Fruit fly (Drosophila melanogaster) whole organism, embryonic: ENCODE measurements around the gene Ilp5.

Source experiments
- Bgb ChIP-seq: fragments of 200-800 bp; sonication (Bioruptor generic); IDR thresholded peaks from 2 replicates; pipeline ENCODE4 v1.3.6; 2022; ENCODE audit warnings: missing biosample characterization, missing genetic modification characterization; ENCODE audit not compliant: partially characterized antibody
- CG10147 ChIP-seq: fragments of 200-800 bp; sonication (Bioruptor generic); optimal IDR thresholded peaks from 2 replicates; lab custom pipeline; 2019; ENCODE audit warnings: missing biosample characterization, mild to moderate bottlenecking, missing genetic modification characterization, moderate library complexity
- CG10209 ChIP-seq: fragments of 200-800 bp; sonication (Bioruptor generic); optimal IDR thresholded peaks from 3 replicates; lab custom pipeline; 2017; ENCODE audit warnings: missing biosample characterization, mild to moderate bottlenecking, missing genetic modification characterization, missing genetic modification reagents
- CG11093 ChIP-seq: fragments of 200-800 bp; sonication (Bioruptor generic); IDR thresholded peaks from 3 replicates; pipeline ENCODE4 v1.3.6; 2022; ENCODE audit warnings: missing biosample characterization, missing genetic modification characterization
- CG1529 ChIP-seq: fragments of 200-800 bp; sonication (Bioruptor generic); optimal IDR thresholded peaks from 3 replicates; lab custom pipeline; 2018; ENCODE audit warnings: missing biosample characterization, missing genetic modification characterization
- CG16863 ChIP-seq: fragments of 200-800 bp; sonication (Bioruptor generic); optimal IDR thresholded peaks from 3 replicates; lab custom pipeline; 2016; ENCODE audit warnings: missing biosample characterization, missing genetic modification characterization
- CG17186 ChIP-seq: fragments of 200-800 bp; sonication (Bioruptor generic); optimal IDR thresholded peaks from 3 replicates; lab custom pipeline; 2017; ENCODE audit warnings: missing biosample characterization, missing genetic modification reagents, missing genetic modification characterization
- CG2129 ChIP-seq: fragments of 200-800 bp; sonication (Bioruptor generic); IDR thresholded peaks from 2 replicates; pipeline ENCODE4 v1.3.6; 2022; ENCODE audit warnings: missing biosample characterization, missing genetic modification characterization; ENCODE audit not compliant: partially characterized antibody
- CG2712 ChIP-seq: fragments of 200-800 bp; optimal IDR thresholded peaks from 3 replicates; lab custom pipeline; 2019; ENCODE audit warnings: missing biosample characterization, mild to moderate bottlenecking, missing genetic modification characterization, moderate library complexity
- CG32532 ChIP-seq: fragments of 200-800 bp; sonication (Bioruptor generic); IDR thresholded peaks from 2 replicates; pipeline ENCODE4 v1.3.6; 2022; ENCODE audit warnings: missing biosample characterization, missing genetic modification characterization
- CG3281 ChIP-seq: fragments of 200-800 bp; sonication (Bioruptor generic); optimal IDR thresholded peaks from 3 replicates; lab custom pipeline; 2017; ENCODE audit warnings: missing biosample characterization, mild to moderate bottlenecking, missing genetic modification characterization
- CG3407 ChIP-seq: fragments of 200-800 bp; sonication (Bioruptor generic); optimal IDR thresholded peaks from 2 replicates; lab custom pipeline; 2018; ENCODE audit warnings: missing biosample characterization, mild to moderate bottlenecking, missing genetic modification characterization
- CG4282 ChIP-seq: fragments of 200-800 bp; sonication (Bioruptor generic); optimal IDR thresholded peaks from 2 replicates; lab custom pipeline; 2016; ENCODE audit warnings: missing biosample characterization, missing genetic modification characterization
- CG4707 ChIP-seq: fragments of 200-800 bp; sonication (Bioruptor generic); optimal IDR thresholded peaks from 2 replicates; lab custom pipeline; 2018; ENCODE audit warnings: missing biosample characterization, mild to moderate bottlenecking, missing genetic modification characterization, moderate library complexity
- CG6654 ChIP-seq: fragments of 200-800 bp; sonication (Bioruptor generic); optimal IDR thresholded peaks from 2 replicates; lab custom pipeline; 2017; ENCODE audit warnings: missing biosample characterization, mild to moderate bottlenecking, missing genetic modification characterization
- CG6765 ChIP-seq: fragments of 200-800 bp; sonication (Bioruptor generic); optimal IDR thresholded peaks from 3 replicates; lab custom pipeline; 2017; ENCODE audit warnings: missing biosample characterization, mild to moderate bottlenecking, missing genetic modification characterization
- CG6813 ChIP-seq: fragments of 200-800 bp; sonication (Bioruptor generic); optimal IDR thresholded peaks from 2 replicates; lab custom pipeline; 2017; ENCODE audit warnings: missing biosample characterization, missing genetic modification characterization, mild to moderate bottlenecking, moderate library complexity, missing genetic modification reagents
- CG7839 ChIP-seq: fragments of 200-800 bp; sonication (Bioruptor generic); optimal IDR thresholded peaks from 3 replicates; lab custom pipeline; 2018; ENCODE audit warnings: missing biosample characterization, mild to moderate bottlenecking, missing genetic modification characterization, moderate library complexity
- CG8290 ChIP-seq, 3 experiments: fragments of 200-800 bp; sonication (Bioruptor generic); optimal IDR thresholded peaks; 2 replicates each; lab custom pipeline; 2016 to 2019; ENCODE audit warnings: missing biosample characterization in 3 of 3, missing genetic modification characterization in 3 of 3, mild to moderate bottlenecking in 2 of 3, moderate library complexity in 1 of 3
- CG9932 ChIP-seq: fragments of 200-800 bp; sonication (Bioruptor generic); IDR thresholded peaks from 2 replicates; pipeline ENCODE4 v1.3.6; 2022; ENCODE audit warnings: missing biosample characterization, missing genetic modification characterization
- ERR ChIP-seq: fragments of 200-800 bp; sonication (Bioruptor generic); optimal IDR thresholded peaks from 2 replicates; lab custom pipeline; 2016; ENCODE audit warnings: missing biosample characterization, missing genetic modification characterization
- Gug ChIP-seq: fragments of 200-800 bp; sonication (Bioruptor generic); IDR thresholded peaks from 4 replicates; pipeline ENCODE4 v1.3.6; 2022; ENCODE audit warnings: missing biosample characterization, missing genetic modification characterization
- HLH3B ChIP-seq: fragments of 200-800 bp; sonication (Bioruptor generic); IDR thresholded peaks from 2 replicates; pipeline ENCODE4 v1.3.6; 2022; ENCODE audit warnings: missing biosample characterization, missing genetic modification characterization
- Myb ChIP-seq: fragments of 200-800 bp; sonication (Bioruptor generic); optimal IDR thresholded peaks from 2 replicates; lab custom pipeline; 2016; ENCODE audit warnings: missing biosample characterization, missing genetic modification characterization
- Rx ChIP-seq: fragments of 200-800 bp; sonication (Bioruptor generic); IDR thresholded peaks from 2 replicates; pipeline ENCODE4 v1.3.6; 2022; ENCODE audit warnings: missing biosample characterization, missing genetic modification characterization
- Sox102F ChIP-seq: fragments of 200-800 bp; sonication (Bioruptor generic); optimal IDR thresholded peaks from 2 replicates; lab custom pipeline; 2018; ENCODE audit warnings: missing biosample characterization, mild to moderate bottlenecking, missing genetic modification characterization, moderate library complexity
- Stat92E ChIP-seq, 3 experiments: fragments of >200 bp in 2 of 3; fragments of 200-800 bp in 1 of 3; sonication (Bioruptor generic) in 1 of 3; optimal IDR thresholded peaks; 2 replicates each; lab custom pipeline; 2017 to 2019; ENCODE audit warnings: missing biosample characterization in 3 of 3, missing genetic modification characterization in 3 of 3, mild to moderate bottlenecking in 1 of 3, moderate library complexity in 1 of 3
- aop ChIP-seq: fragments of 200-800 bp; sonication (Bioruptor generic); IDR thresholded peaks from 2 replicates; pipeline ENCODE4 v1.3.6; 2022; ENCODE audit warnings: missing biosample characterization, missing genetic modification characterization
- ap ChIP-seq: fragments of 200-800 bp; sonication (Bioruptor generic); IDR thresholded peaks from 2 replicates; pipeline ENCODE4 v1.3.6; 2022; ENCODE audit warnings: missing biosample characterization, missing genetic modification characterization
- chinmo ChIP-seq: fragments of 200-800 bp; sonication (Bioruptor generic); IDR thresholded peaks from 4 replicates; pipeline ENCODE4 v1.3.6; 2022; ENCODE audit warnings: missing biosample characterization, missing genetic modification characterization; ENCODE audit not compliant: partially characterized antibody
- crol ChIP-seq: fragments of 200-800 bp; sonication (Bioruptor generic); IDR thresholded peaks from 2 replicates; pipeline ENCODE4 v1.3.6; 2022; ENCODE audit warnings: missing biosample characterization, missing genetic modification characterization
- cwo ChIP-seq: fragments of 200-800 bp; sonication (Bioruptor generic); optimal IDR thresholded peaks from 3 replicates; lab custom pipeline; 2017; ENCODE audit warnings: missing biosample characterization, missing genetic modification characterization, mild to moderate bottlenecking, moderate library complexity, missing genetic modification reagents
- fd102C ChIP-seq: fragments of 200-800 bp; sonication (Bioruptor generic); optimal IDR thresholded peaks from 2 replicates; lab custom pipeline; 2018; ENCODE audit warnings: missing biosample characterization, mild to moderate bottlenecking, missing genetic modification characterization, moderate library complexity
- gro ChIP-seq: fragments of 200-800 bp; sonication (Bioruptor generic); optimal IDR thresholded peaks from 2 replicates; lab custom pipeline; 2016; ENCODE audit warnings: missing biosample characterization, missing genetic modification characterization
- gsb ChIP-seq: fragments of 200-800 bp; sonication (Bioruptor generic); IDR thresholded peaks from 2 replicates; pipeline ENCODE4 v1.3.6; 2022; ENCODE audit warnings: missing biosample characterization, missing genetic modification characterization
- gsb-n ChIP-seq: fragments of 200-800 bp; sonication (Bioruptor generic); optimal IDR thresholded peaks from 3 replicates; lab custom pipeline; 2018; ENCODE audit warnings: missing biosample characterization, mild to moderate bottlenecking, missing genetic modification characterization
- mld ChIP-seq: fragments of 200-800 bp; sonication (Bioruptor generic); IDR thresholded peaks from 3 replicates; pipeline ENCODE4 v1.3.6; 2022; ENCODE audit warnings: missing biosample characterization, missing genetic modification characterization; ENCODE audit not compliant: partially characterized antibody
- nmo ChIP-seq: fragments of 200-800 bp; sonication (Bioruptor generic); optimal IDR thresholded peaks from 2 replicates; lab custom pipeline; 2018; ENCODE audit warnings: missing biosample characterization, mild to moderate bottlenecking, missing genetic modification characterization, moderate library complexity
- prd ChIP-seq, 3 experiments: fragments of >200 bp in 2 of 3; fragments of 200-800 bp in 1 of 3; sonication (Bioruptor generic) in 1 of 3; optimal IDR thresholded peaks in 2 of 3; IDR thresholded peaks in 1 of 3; 2 replicates in 2 of 3; 3 replicates in 1 of 3; pipeline versions ENCODE4 v1.3.6 to Lab custom; 2017 to 2022; ENCODE audit warnings: missing biosample characterization in 1 of 3, missing genetic modification characterization in 1 of 3
- scrt ChIP-seq: fragments of 200-800 bp; sonication (Bioruptor generic); optimal IDR thresholded peaks from 2 replicates; lab custom pipeline; 2018; ENCODE audit warnings: missing biosample characterization, mild to moderate bottlenecking, missing genetic modification characterization, moderate library complexity
- slbo ChIP-seq: fragments of 200-800 bp; sonication (Bioruptor generic); IDR thresholded peaks from 2 replicates; pipeline ENCODE4 v1.3.6; 2022; ENCODE audit warnings: missing biosample characterization, missing genetic modification characterization
- ssp ChIP-seq: fragments of 200-800 bp; sonication (Bioruptor generic); IDR thresholded peaks from 2 replicates; pipeline ENCODE4 v1.3.6; 2022; ENCODE audit warnings: missing biosample characterization, missing genetic modification characterization
- tna ChIP-seq: fragments of 200-800 bp; sonication (Bioruptor generic); IDR thresholded peaks from 2 replicates; pipeline ENCODE4 v1.3.6; 2022; ENCODE audit warnings: missing biosample characterization, missing genetic modification characterization; ENCODE audit not compliant: partially characterized antibody
- z ChIP-seq: fragments of 200-800 bp; sonication (Bioruptor generic); IDR thresholded peaks from 3 replicates; pipeline ENCODE4 v1.3.6; 2022; ENCODE audit warnings: missing biosample characterization, missing genetic modification characterization

Ilp5 gene

DNA sequence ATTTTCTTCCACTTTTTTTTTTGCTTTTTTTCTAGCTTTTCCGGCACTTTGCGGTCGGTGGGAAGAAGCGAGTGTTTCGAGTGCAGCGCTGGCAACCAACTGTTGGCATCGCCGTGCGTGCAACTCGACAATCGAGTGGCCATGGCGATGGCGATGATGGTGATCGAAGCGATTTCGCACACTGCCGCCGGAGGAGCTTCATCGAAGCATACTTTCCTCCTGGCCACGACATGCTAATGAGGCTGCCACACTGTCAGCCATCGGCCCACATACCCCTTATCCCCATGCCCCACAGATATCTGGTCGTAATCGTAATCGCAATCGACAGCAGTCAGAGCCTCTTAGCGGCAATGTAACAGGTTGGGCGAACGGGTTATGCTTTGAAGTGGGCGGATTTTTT, 26.1 kb downstream of the Ilp5 start, which contains the start of gene Zasp67:
Gene Zasp67 (minus strand): TSS at position 101 of the 400 bp plus-strand sequence.
- TF ChIP-seq Bgb (GFP tag; lab: Robert Waterston, UW) (no peak), CG2712 (tag; lab: Kevin White, UChicago) (no peak), CG10209 (GFP tag; lab: Kevin White, UChicago) (no peak), CG3281 (GFP tag; lab: Kevin White, UChicago) (no peak), CG4707 (GFP tag; lab: Kevin White, UChicago) (no peak), CG6765 (GFP tag; lab: Kevin White, UChicago) (no peak), CG8290 (GFP tag; optimal IDR thresholded peaks at IDR 0.05; lab: Kevin White, UChicago) (no peak), CG8290 (tag; optimal IDR thresholded peaks at IDR 0.05; lab: Kevin White, UChicago) (no peak), CG4282 (no peak)

DNA sequence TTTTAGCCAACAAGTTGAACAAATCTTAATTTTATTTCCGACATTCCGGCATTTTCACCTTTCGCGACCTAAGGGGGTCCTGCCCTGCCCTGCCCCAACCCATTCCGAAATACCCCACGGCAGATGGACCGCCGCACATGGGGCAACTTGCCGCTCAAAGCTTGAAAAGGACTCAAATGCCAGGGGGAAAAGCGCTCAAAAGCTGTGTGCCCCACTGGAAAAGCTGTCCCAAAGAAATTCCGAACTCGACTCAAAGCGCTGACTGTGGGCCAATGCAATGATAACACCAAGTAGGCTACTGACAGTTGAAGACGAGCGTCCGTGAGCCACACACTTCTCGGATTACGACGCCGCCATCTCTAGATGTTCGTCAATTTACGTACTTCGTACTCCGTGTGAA, 37.0 kb downstream of the Ilp5 start, which contains the start of gene CG32052:
Gene CG32052 (plus strand): TSS at position 301 of the 400 bp plus-strand sequence.
- TF ChIP-seq mld (GFP tag; lab: Robert Waterston, UW) (no peak), ssp (no peak), Bgb (GFP tag; lab: Robert Waterston, UW) (peak; percentile 39), chinmo (GFP tag; lab: Robert Waterston, UW) (0 out of 4 replicates have a peak, but pooled peaks have one; percentile 47), CG6654 (no peak), CG6813 (GFP tag; lab: Kevin White, UChicago) (no peak), scrt (GFP tag; lab: Kevin White, UChicago) (peak; percentile 33), CG9932 (GFP tag; lab: Robert Waterston, UW) (no peak), slbo (GFP tag; lab: Robert Waterston, UW) (no peak), Rx (no peak), nmo (no peak), z (GFP tag; lab: Robert Waterston, UW) (peak; percentile 90), aop (GFP tag; lab: Robert Waterston, UW) (no peak), HLH3B (GFP tag; lab: Robert Waterston, UW) (no peak)
- TF ChIP-seq, all 482 proteins: peak for 4

DNA sequence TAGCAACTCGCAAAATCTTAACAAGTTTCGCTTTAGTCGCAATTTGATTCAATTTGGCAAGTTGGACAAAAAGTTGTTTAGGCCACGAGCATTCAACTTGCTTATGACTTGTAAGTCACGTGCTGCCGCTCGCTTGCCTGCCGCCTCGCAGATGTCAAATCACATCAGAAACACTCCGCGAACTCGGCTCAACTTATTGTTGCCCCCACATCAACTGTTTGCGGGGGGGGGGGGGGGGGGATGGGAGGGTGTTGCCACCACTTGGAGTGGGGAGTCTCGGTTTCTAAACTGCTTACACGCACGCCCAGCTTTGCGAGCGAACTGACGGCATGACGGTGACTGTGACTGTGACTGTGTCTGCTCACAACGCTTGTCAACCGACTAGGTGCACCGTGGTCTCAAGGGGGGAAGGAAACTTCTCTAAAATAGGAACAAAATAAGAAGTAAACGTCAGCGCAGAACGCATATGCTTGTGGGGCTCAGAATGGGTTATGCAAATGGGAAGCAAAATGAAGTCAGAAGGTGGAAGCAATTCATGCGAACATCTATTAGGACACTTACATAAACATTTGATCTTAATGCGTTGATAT, 46.8 kb downstream of the Ilp5 start:
- TF ChIP-seq CG2129 (GFP tag; lab: Robert Waterston, UW), result no peak
- 0 out of 2 replicates have a peak, but pooled peaks have one; percentile 24 for TF ChIP-seq CG32532 (GFP tag; lab: Robert Waterston, UW)
- TF ChIP-seq chinmo (GFP tag; lab: Robert Waterston, UW), result 0 out of 4 replicates have a peak, but pooled peaks have one; percentile 11
- TF ChIP-seq CG11093, result no peak
- TF ChIP-seq cwo (GFP tag; lab: Kevin White, UChicago), result peak; percentile 71
- peak; percentile 61 for TF ChIP-seq crol (GFP tag; lab: Robert Waterston, UW)
- no peak for TF ChIP-seq tna (GFP tag; lab: Robert Waterston, UW)
- TF ChIP-seq Myb, result no peak
- TF ChIP-seq gsb-n, result no peak
- no peak for TF ChIP-seq fd102C (GFP tag; lab: Kevin White, UChicago)
- no peak for TF ChIP-seq CG17186 (GFP tag; lab: Kevin White, UChicago)
- no peak for TF ChIP-seq CG1529 (GFP tag; lab: Kevin White, UChicago)
- TF ChIP-seq CG3407, result no peak
- no peak for TF ChIP-seq CG7839
- no peak for TF ChIP-seq ERR (GFP tag; lab: Kevin White, UChicago)
- TF ChIP-seq Stat92E (GFP tag; optimal IDR thresholded peaks at IDR 0.05; lab: Kevin White, UChicago), result no peak
- no peak for TF ChIP-seq Sox102F (GFP tag; lab: Kevin White, UChicago)
- no peak for TF ChIP-seq Gug (GFP tag; lab: Robert Waterston, UW)
- TF ChIP-seq ap, result no peak
- TF ChIP-seq CG16863, result no peak
- TF ChIP-seq prd (optimal IDR thresholded peaks at IDR 0.05; lab: Kevin White, UChicago), result no peak
- TF ChIP-seq prd (GFP tag; IDR thresholded peaks at IDR 0.05; lab: Robert Waterston, UW), result 0 out of 3 replicates have a peak, but pooled peaks have one; percentile 11
- peak; percentile 32; the same call in 1 of the 3 replicates for TF ChIP-seq z (GFP tag; lab: Robert Waterston, UW)
- 0 out of 2 replicates have a peak, but pooled peaks have one; percentile 8 for TF ChIP-seq gsb (GFP tag; lab: Robert Waterston, UW)
- no peak for TF ChIP-seq CG10147 (GFP tag; lab: Kevin White, UChicago)
- no peak for TF ChIP-seq gro
